Worm (Caenorhabditis elegans) whole organism, L2 larva: ENCODE results near the gene K02B7.3.

Experiments used
- C34F6.9 ChIP-seq: fragments of 150-350 bp; optimal IDR thresholded peaks from 2 replicates; lab custom pipeline; 2014; ENCODE audit warnings: missing biosample characterization, missing genetic modification characterization
- Y55F3AM.14 ChIP-seq: fragments of 200-800 bp; sonication (Bioruptor generic); optimal IDR thresholded peaks from 2 replicates; lab custom pipeline; 2018; ENCODE audit warnings: mild to moderate bottlenecking, missing genetic modification characterization, missing compliant biosample characterization
- ZK546.5 ChIP-seq: sonication (generic microtip); optimal IDR thresholded peaks from 2 replicates; lab custom pipeline; 2017; ENCODE audit warnings: missing biosample characterization, missing genetic modification characterization
- alr-1 ChIP-seq: fragments of 150-350 bp; optimal IDR thresholded peaks from 2 replicates; lab custom pipeline; 2014; ENCODE audit warnings: missing biosample characterization, missing genetic modification characterization
- aly-2 ChIP-seq: fragments of 150-350 bp; optimal IDR thresholded peaks from 2 replicates; lab custom pipeline; 2014; ENCODE audit warnings: missing biosample characterization, missing genetic modification characterization
- blmp-1 ChIP-seq: sonication (generic microtip); optimal IDR thresholded peaks from 2 replicates; lab custom pipeline; 2017; ENCODE audit warnings: missing genetic modification characterization, mild to moderate bottlenecking, missing compliant biosample characterization, antibody characterized with exemption, moderate library complexity; ENCODE audit not compliant: insufficient read depth
- ceh-16 ChIP-seq: fragments of 150-350 bp; optimal IDR thresholded peaks from 2 replicates; lab custom pipeline; 2014; ENCODE audit warnings: missing biosample characterization, missing genetic modification characterization
- ceh-82 ChIP-seq: fragments of 150-350 bp; optimal IDR thresholded peaks from 2 replicates; lab custom pipeline; 2014; ENCODE audit warnings: missing biosample characterization, missing genetic modification characterization
- dmd-4 ChIP-seq: sonication (generic microtip); optimal IDR thresholded peaks from 2 replicates; lab custom pipeline; 2017; ENCODE audit warnings: missing biosample characterization, missing genetic modification characterization
- egl-27 ChIP-seq: sonication (generic microtip); optimal IDR thresholded peaks from 3 replicates; lab custom pipeline; 2017; ENCODE audit warnings: missing biosample characterization, missing genetic modification reagents, missing genetic modification characterization
- fos-1 ChIP-seq: fragments of 150-350 bp; optimal IDR thresholded peaks from 2 replicates; lab custom pipeline; 2014; ENCODE audit warnings: missing biosample characterization, missing genetic modification characterization
- gmeb-1 ChIP-seq: fragments of 150-350 bp; optimal IDR thresholded peaks from 2 replicates; lab custom pipeline; 2014; ENCODE audit warnings: missing biosample characterization, missing genetic modification characterization
- lin-11 ChIP-seq: fragments of 150-350 bp; sonication (generic microtip); optimal IDR thresholded peaks from 2 replicates; lab custom pipeline; 2014; ENCODE audit warnings: missing biosample characterization, missing genetic modification characterization, inconsistent platforms, mixed read lengths
- lin-13 ChIP-seq: fragments of 150-350 bp; optimal IDR thresholded peaks from 2 replicates; lab custom pipeline; 2014; ENCODE audit warnings: missing biosample characterization, missing genetic modification reagents, missing genetic modification characterization
- lin-39 ChIP-seq: fragments of 150-350 bp; optimal IDR thresholded peaks from 2 replicates; lab custom pipeline; 2014; ENCODE audit warnings: missing biosample characterization, missing genetic modification reagents, missing genetic modification characterization
- lsy-2 ChIP-seq, 2 experiments: fragments of 150-350 bp in 1 of 2; sonication (generic microtip) in 1 of 2; optimal IDR thresholded peaks; 2 replicates each; lab custom pipeline; 2014 to 2017; ENCODE audit warnings: missing biosample characterization in 2 of 2, missing genetic modification characterization in 2 of 2
- mab-5 ChIP-seq: fragments of 150-350 bp; optimal IDR thresholded peaks from 2 replicates; lab custom pipeline; 2014; ENCODE audit warnings: missing biosample characterization, missing genetic modification characterization
- mbf-1 ChIP-seq: sonication (generic microtip); optimal IDR thresholded peaks from 2 replicates; lab custom pipeline; 2017; ENCODE audit warnings: missing biosample characterization, missing genetic modification characterization
- mdl-1 ChIP-seq, 2 experiments: fragments of 150-350 bp in 1 of 2; sonication (generic microtip) in 1 of 2; optimal IDR thresholded peaks; 2 replicates each; lab custom pipeline; 2017; ENCODE audit warnings: missing biosample characterization in 2 of 2, missing genetic modification characterization in 2 of 2
- nhr-10 ChIP-seq: sonication (generic microtip); optimal IDR thresholded peaks from 2 replicates; lab custom pipeline; 2017; ENCODE audit warnings: missing biosample characterization, missing genetic modification characterization
- nhr-12 ChIP-seq: fragments of 150-350 bp; optimal IDR thresholded peaks from 2 replicates; lab custom pipeline; 2014; ENCODE audit warnings: missing biosample characterization, missing genetic modification characterization
- nhr-129 ChIP-seq: fragments of 150-350 bp; optimal IDR thresholded peaks from 2 replicates; lab custom pipeline; 2014; ENCODE audit warnings: missing biosample characterization, missing genetic modification characterization
- nhr-21 ChIP-seq: fragments of 150-350 bp; optimal IDR thresholded peaks from 2 replicates; lab custom pipeline; 2014; ENCODE audit warnings: missing biosample characterization, missing genetic modification characterization
- nhr-25 ChIP-seq: fragments of 150-350 bp; sonication (generic microtip); optimal IDR thresholded peaks from 3 replicates; lab custom pipeline; 2014; ENCODE audit warnings: missing biosample characterization, missing genetic modification characterization
- peb-1 ChIP-seq: fragments of 150-350 bp; optimal IDR thresholded peaks from 2 replicates; lab custom pipeline; 2014; ENCODE audit warnings: missing biosample characterization, missing genetic modification characterization
- sma-3 ChIP-seq: sonication (generic microtip); optimal IDR thresholded peaks from 2 replicates; lab custom pipeline; 2016; ENCODE audit warnings: missing genetic modification reagents, missing genetic modification characterization, missing compliant biosample characterization
- sma-9 ChIP-seq, 2 experiments: fragments of 150-350 bp in 1 of 2; sonication (generic microtip) in 1 of 2; optimal IDR thresholded peaks; 2 replicates each; lab custom pipeline; 2014 to 2016; ENCODE audit warnings: missing genetic modification characterization in 2 of 2, mild to moderate bottlenecking in 1 of 2, missing biosample characterization in 1 of 2, missing compliant biosample characterization in 1 of 2, missing genetic modification reagents in 1 of 2, moderate library complexity in 1 of 2
- snpc-4 ChIP-seq: fragments of 150-350 bp; optimal IDR thresholded peaks from 2 replicates; lab custom pipeline; 2014; ENCODE audit warnings: missing biosample characterization, missing genetic modification characterization
- unc-39 ChIP-seq: fragments of 150-350 bp; optimal IDR thresholded peaks from 2 replicates; lab custom pipeline; 2014; ENCODE audit warnings: missing biosample characterization, missing genetic modification characterization
- unc-55 ChIP-seq: fragments of 150-350 bp; sonication (generic microtip); optimal IDR thresholded peaks from 3 replicates; lab custom pipeline; 2014; ENCODE audit warnings: missing biosample characterization, missing genetic modification reagents, missing genetic modification characterization
- ztf-1 ChIP-seq: fragments of 200-800 bp; sonication (Bioruptor generic); conservative IDR thresholded peaks from 2 replicates; pipeline ENCODE4 v1.3.6; 2022; ENCODE audit warnings: missing genetic modification characterization, missing compliant biosample characterization

Gene K02B7.3

ce11 chrII:14695201-14695600 is at the start of gene K02B7.3:
Gene K02B7.3 (minus strand): TSS chrII:14695301.
- TF ChIP-seq ZK546.5 (tag; lab: Kevin White, UChicago) (no peak), lin-13 (GFP tag; lab: Kevin White, UChicago) (no peak), ceh-16 (tag; lab: Kevin White, UChicago) (no peak), peb-1 (no peak), sma-9 (GFP tag; optimal IDR thresholded peaks at IDR 0.05; lab: Kevin White, UChicago) (no peak), sma-9 (tag; optimal IDR thresholded peaks at IDR 0.05; lab: Kevin White, UChicago) (no peak), snpc-4 (tag; lab: Kevin White, UChicago) (no peak), mdl-1 (tag; optimal IDR thresholded peaks at IDR 0.05; lab: Kevin White, UChicago) (no peak), ztf-1 (GFP tag; lab: Robert Waterston, UW) (no peak)

- no peak for TF ChIP-seq ceh-16 (tag; lab: Kevin White, UChicago)
- TF ChIP-seq unc-55 = no peak
- no peak for TF ChIP-seq lin-39 (tag; lab: Kevin White, UChicago)
- TF ChIP-seq lsy-2 (tag; optimal IDR thresholded peaks at IDR 0.05; lab: Kevin White, UChicago) = no peak
- no peak for TF ChIP-seq dmd-4 (tag; lab: Kevin White, UChicago)
Observed at ce11 chrII:14739143-14739542, 44.0 kb upstream of the K02B7.3 start, which contains the start of gene npr-34. Gene npr-34 (minus strand): TSS chrII:14739243.

ce11 chrII:14733424-14733823 is 38.3 kb upstream of the K02B7.3 start, which contains the start of gene glna-1:
Gene glna-1 (minus strand): TSS chrII:14733524.
- TF ChIP-seq unc-55 = no peak
- TF ChIP-seq ZK546.5 (tag; lab: Kevin White, UChicago) = no peak
- TF ChIP-seq alr-1 (tag; lab: Kevin White, UChicago) = no peak
- TF ChIP-seq lin-11 (tag; lab: Kevin White, UChicago) = no peak
- no peak for TF ChIP-seq nhr-129 (tag; lab: Kevin White, UChicago)
- no peak for TF ChIP-seq lin-13 (GFP tag; lab: Kevin White, UChicago)
- TF ChIP-seq Y55F3AM.14 (GFP tag; lab: Kevin White, UChicago) = no peak
- TF ChIP-seq nhr-25 = no peak
- TF ChIP-seq sma-9 (GFP tag; optimal IDR thresholded peaks at IDR 0.05; lab: Kevin White, UChicago) = no peak
- TF ChIP-seq sma-9 (tag; optimal IDR thresholded peaks at IDR 0.05; lab: Kevin White, UChicago) = no peak
- no peak for TF ChIP-seq nhr-12 (tag; lab: Kevin White, UChicago)
- no peak for TF ChIP-seq sma-3
- no peak for TF ChIP-seq aly-2 (tag; lab: Kevin White, UChicago)
- no peak for TF ChIP-seq unc-39
- TF ChIP-seq C34F6.9 (tag; lab: Kevin White, UChicago) = no peak
- no peak for TF ChIP-seq peb-1

- TF ChIP-seq nhr-12 (tag; lab: Kevin White, UChicago) (no peak), lin-13 (GFP tag; lab: Kevin White, UChicago) (no peak), ceh-82 (tag; lab: Kevin White, UChicago) (no peak)
Observed at ce11 chrII:14728119-14728518, 33.0 kb upstream of the K02B7.3 start.

ce11 chrII:14706479-14706878 is 11.4 kb upstream of the K02B7.3 start:
- TF ChIP-seq mbf-1 (no peak), nhr-21 (tag; lab: Kevin White, UChicago) (no peak), ceh-82 (tag; lab: Kevin White, UChicago) (no peak), nhr-10 (tag; lab: Kevin White, UChicago) (no peak), lin-11 (tag; lab: Kevin White, UChicago) (no peak)
- TF ChIP-seq, all 48 proteins: peak for 0

ce11 chrII:14705956-14706355 is 10.9 kb upstream of the K02B7.3 start:
- TF ChIP-seq ceh-16 (tag; lab: Kevin White, UChicago) (peak; percentile 15), Y55F3AM.14 (GFP tag; lab: Kevin White, UChicago) (no peak), nhr-10 (tag; lab: Kevin White, UChicago) (no peak), nhr-129 (tag; lab: Kevin White, UChicago) (no peak)
- TF ChIP-seq, all 48 proteins: peak for 1

- no peak for TF ChIP-seq gmeb-1 (tag; lab: Kevin White, UChicago)
- TF ChIP-seq ceh-16 (tag; lab: Kevin White, UChicago) = no peak
- TF ChIP-seq mab-5 (tag; lab: Kevin White, UChicago) = no peak
- no peak for TF ChIP-seq lin-39 (tag; lab: Kevin White, UChicago)
- no peak for TF ChIP-seq egl-27
- no peak for TF ChIP-seq fos-1
- TF ChIP-seq blmp-1 (tag; lab: Kevin White, UChicago) = no peak
- no peak for TF ChIP-seq ztf-1 (GFP tag; lab: Robert Waterston, UW)
- no peak for TF ChIP-seq unc-55
Observed at ce11 chrII:14705215-14705614, 10.1 kb upstream of the K02B7.3 start, which contains the start of gene C09F9.2. Gene C09F9.2 (plus strand): TSS chrII:14705515.
